Worm (Caenorhabditis elegans): ENCODE data around the gene Y94H6A.7.

- no peak for TF ChIP-seq Y53G8AR.9 (GFP tag; conservative IDR thresholded peaks at IDR 0.05)
- TF ChIP-seq ama-1 (optimal IDR thresholded peaks at IDR 0.05) = no peak
- TF ChIP-seq ama-1 (GFP tag; optimal IDR thresholded peaks at IDR 0.05) = no peak
- no peak for TF ChIP-seq Y95B8A.8 (GFP tag; IDR thresholded peaks at IDR 0.05)
- no peak for TF ChIP-seq lin-54 (GFP tag; optimal IDR thresholded peaks at IDR 0.05)
- TF ChIP-seq akir-1 (GFP tag; optimal IDR thresholded peaks at IDR 0.05) = no peak
- TF ChIP-seq K12H6.12 (tag; optimal IDR thresholded peaks at IDR 0.05) = no peak
- TF ChIP-seq snpc-1.3 (tag; optimal IDR thresholded peaks at IDR 0.05; ENCODE audit: insufficient read depth) = no peak
- TF ChIP-seq D2030.7 (GFP tag; IDR thresholded peaks at IDR 0.05) = 0 out of 2 replicates have a peak, but pooled peaks have one; percentile 37
- TF ChIP-seq die-1 (tag; optimal IDR thresholded peaks at IDR 0.05) = no peak
- TF ChIP-seq lin-26 (GFP tag; IDR thresholded peaks at IDR 0.05) = 0 out of 2 replicates have a peak, but pooled peaks have one; percentile 24
- no peak for TF ChIP-seq hmg-20 (GFP tag; IDR thresholded peaks at IDR 0.05)
- no peak for TF ChIP-seq unc-62 (GFP tag; optimal IDR thresholded peaks at IDR 0.05)
Measured at ce11 chrIV:2738466-2738865, 22.1 kb upstream of the Y94H6A.7 start.
